Worm (Caenorhabditis elegans): Measurements from ENCODE around the gene M163.7.
A peak's percentile ranks its signal among the peaks of the same experiment; 100 is the strongest.

ce11 chrX:14487333-14487732 is 22.7 kb downstream of the M163.7 start:
- TF ChIP-seq egl-27 (tag; optimal IDR thresholded peaks at IDR 0.05) (no peak), nhr-23 (tag; optimal IDR thresholded peaks at IDR 0.05) (no peak), ztf-4 (tag; optimal IDR thresholded peaks at IDR 0.05) (no peak), fos-1 (tag; optimal IDR thresholded peaks at IDR 0.05) (no peak), unc-39 (tag; optimal IDR thresholded peaks at IDR 0.05) (no peak), nhr-237 (tag; optimal IDR thresholded peaks at IDR 0.05) (no peak), R02D3.7 (tag; optimal IDR thresholded peaks at IDR 0.05) (no peak), sma-9 (GFP tag; optimal IDR thresholded peaks at IDR 0.05) (peak; percentile 23), sma-9 (tag; optimal IDR thresholded peaks at IDR 0.05) (no peak), nhr-11 (tag; optimal IDR thresholded peaks at IDR 0.05) (no peak), lsy-2 (tag; optimal IDR thresholded peaks at IDR 0.05) (no peak)

Measured in whole organism, L2 larva.